Worm (Caenorhabditis elegans): ENCODE results near the gene Y17G9B.11.

- TF ChIP-seq sdz-38 (tag; optimal IDR thresholded peaks at IDR 0.05) (no peak), unc-62 (GFP tag; optimal IDR thresholded peaks at IDR 0.05) (no peak), B0019.2 (GFP tag; conservative IDR thresholded peaks at IDR 0.05) (no peak), ama-1 (optimal IDR thresholded peaks at IDR 0.05) (no peak), ama-1 (GFP tag; optimal IDR thresholded peaks at IDR 0.05) (no peak), bed-1 (GFP tag; IDR thresholded peaks at IDR 0.05) (no peak), dpff-1 (tag; optimal IDR thresholded peaks at IDR 0.05) (no peak), lag-1 (GFP tag; IDR thresholded peaks at IDR 0.05) (no peak), mel-28 (tag; optimal IDR thresholded peaks at IDR 0.05; ENCODE audit: borderline replicate concordance) (no peak), ceh-40 (GFP tag; IDR thresholded peaks at IDR 0.05) (no peak), ztf-28 (GFP tag; IDR thresholded peaks at IDR 0.05) (no peak), athp-1 (tag; optimal IDR thresholded peaks at IDR 0.05) (no peak), him-1 (tag; optimal IDR thresholded peaks at IDR 0.05) (no peak)
These were observed 7.2 kb upstream of the Y17G9B.11 start for ce11 chrIV:4749155-4749554.
